Worm (Caenorhabditis elegans): Measurements from ENCODE around the gene Y53F4B.27.
"Not testable (repeated sequence)": the region's sequence is repeated elsewhere in the genome, so short reads cannot be mapped to it uniquely, and the experiment has no call there.

Gene Y53F4B.27

ce11 chrII:15167340-15167739 is 21.6 kb downstream of the Y53F4B.27 start, which contains the start of gene gst-28:
gst-28 (minus strand) TSS chrII:15167577.
- TF ChIP-seq ham-2 (GFP tag; optimal IDR thresholded peaks at IDR 0.05) = no peak
- no peak for TF ChIP-seq mep-1 (tag; optimal IDR thresholded peaks at IDR 0.05)
- TF ChIP-seq M03D4.4 (tag; optimal IDR thresholded peaks at IDR 0.05) = no peak
- TF ChIP-seq elt-3 (tag; optimal IDR thresholded peaks at IDR 0.05) = no peak
- TF ChIP-seq nhr-237 (tag; optimal IDR thresholded peaks at IDR 0.05) = no peak
- no peak for TF ChIP-seq flh-1 (GFP tag; optimal IDR thresholded peaks at IDR 0.05)
- no peak for TF ChIP-seq blmp-1 (tag; optimal IDR thresholded peaks at IDR 0.05)
- no peak for TF ChIP-seq mls-2 (tag; optimal IDR thresholded peaks at IDR 0.05)
- TF ChIP-seq unc-39 (tag; optimal IDR thresholded peaks at IDR 0.05) = no peak
- TF ChIP-seq elt-1 (tag; optimal IDR thresholded peaks at IDR 0.05; ENCODE audit: borderline replicate concordance, insufficient read depth) = no peak
- TF ChIP-seq lsy-2 (tag; optimal IDR thresholded peaks at IDR 0.05) = no peak
- no peak for TF ChIP-seq cnd-1 (tag; optimal IDR thresholded peaks at IDR 0.05)
- no peak for TF ChIP-seq ceh-43 (GFP tag; optimal IDR thresholded peaks at IDR 0.05)
- TF ChIP-seq ceh-39 (tag; optimal IDR thresholded peaks at IDR 0.05) = no peak
- TF ChIP-seq hlh-1 (tag; optimal IDR thresholded peaks at IDR 0.05) = no peak

- TF ChIP-seq nhr-12 (tag; optimal IDR thresholded peaks at IDR 0.05) (no peak), tbx-8 (GFP tag; optimal IDR thresholded peaks at IDR 0.05) (no peak), nhr-2 (tag; optimal IDR thresholded peaks at IDR 0.05) (no peak), hlh-1 (tag; optimal IDR thresholded peaks at IDR 0.05) (no peak), bed-3 (GFP tag; optimal IDR thresholded peaks at IDR 0.05) (no peak), ceh-83 (GFP tag; optimal IDR thresholded peaks at IDR 0.05) (no peak), flh-1 (GFP tag; optimal IDR thresholded peaks at IDR 0.05) (no peak), elt-3 (tag; optimal IDR thresholded peaks at IDR 0.05) (no peak)
Observed at ce11 chrII:15169811-15170282, 24.2 kb downstream of the Y53F4B.27 start, which contains the start of gene gst-29. gst-29 (minus strand) TSS chrII:15169861.

ce11 chrII:15171816-15172215 is 26.1 kb downstream of the Y53F4B.27 start, which contains the start of gene gst-39:
gst-39 (minus strand) TSS chrII:15171916.
- TF ChIP-seq mls-2 (tag; optimal IDR thresholded peaks at IDR 0.05); ces-1 (GFP tag; optimal IDR thresholded peaks at IDR 0.05); hlh-1 (tag; optimal IDR thresholded peaks at IDR 0.05): not testable (repeated sequence)

- TF ChIP-seq pha-4 (tag; optimal IDR thresholded peaks at IDR 0.05) (peak; percentile 23), nhr-76 (tag; optimal IDR thresholded peaks at IDR 0.05) (no peak), cnd-1 (tag; optimal IDR thresholded peaks at IDR 0.05) (no peak), sem-2 (GFP tag; optimal IDR thresholded peaks at IDR 0.05) (no peak), drap-1 (GFP tag; optimal IDR thresholded peaks at IDR 0.05) (no peak), unc-120 (tag; optimal IDR thresholded peaks at IDR 0.05; ENCODE audit: poor library complexity, severe bottlenecking) (peak; percentile 13), unc-62 (GFP tag; optimal IDR thresholded peaks at IDR 0.05) (no peak), ceh-43 (GFP tag; optimal IDR thresholded peaks at IDR 0.05) (no peak)
Observed at ce11 chrII:15173174-15173573, 27.5 kb downstream of the Y53F4B.27 start.

ce11 chrII:15174915-15175548 is 29.3 kb downstream of the Y53F4B.27 start, which contains the start of gene gst-31:
gst-31 (minus strand) TSS chrII:15174965.
- TF ChIP-seq blmp-1 (tag; optimal IDR thresholded peaks at IDR 0.05) (no peak), cnd-1 (tag; optimal IDR thresholded peaks at IDR 0.05) (no peak), ham-2 (GFP tag; optimal IDR thresholded peaks at IDR 0.05) (no peak), mep-1 (tag; optimal IDR thresholded peaks at IDR 0.05) (no peak), elt-1 (tag; optimal IDR thresholded peaks at IDR 0.05; ENCODE audit: borderline replicate concordance, insufficient read depth) (no peak), M03D4.4 (tag; optimal IDR thresholded peaks at IDR 0.05) (no peak), mab-5 (tag; optimal IDR thresholded peaks at IDR 0.05) (no peak), unc-39 (tag; optimal IDR thresholded peaks at IDR 0.05) (no peak), ztf-11 (tag; optimal IDR thresholded peaks at IDR 0.05) (no peak), snpc-4 (tag; optimal IDR thresholded peaks at IDR 0.05) (no peak), ceh-39 (tag; optimal IDR thresholded peaks at IDR 0.05) (no peak), nhr-237 (tag; optimal IDR thresholded peaks at IDR 0.05) (no peak), zip-8 (tag; optimal IDR thresholded peaks at IDR 0.05) (no peak), drap-1 (GFP tag; optimal IDR thresholded peaks at IDR 0.05) (no peak), unc-62 (GFP tag; optimal IDR thresholded peaks at IDR 0.05) (no peak), lsy-2 (tag; optimal IDR thresholded peaks at IDR 0.05) (no peak), lin-32 (GFP tag; optimal IDR thresholded peaks at IDR 0.05) (no peak), pha-4 (tag; optimal IDR thresholded peaks at IDR 0.05) (no peak)
